Fruit fly (Drosophila melanogaster): ENCODE results near the gene Dhc98D.

Dhc98D gene

dm6 chr3R:28547129-28547753, 60.5 kb downstream of the Dhc98D start (continued):
- TF ChIP-seq CG32264 (GFP tag; optimal IDR thresholded peaks at IDR 0.05) = no peak
- no peak for TF ChIP-seq Mio (GFP tag; optimal IDR thresholded peaks at IDR 0.05)
- no peak for TF ChIP-seq GATAd (GFP tag; optimal IDR thresholded peaks at IDR 0.05)
- TF ChIP-seq OdsH (GFP tag; optimal IDR thresholded peaks at IDR 0.05) = no peak
- TF ChIP-seq rgr (GFP tag; optimal IDR thresholded peaks at IDR 0.05) = peak; percentile 6
- peak in 1 of 2 experiments; percentile 23 for TF ChIP-seq dl (GFP tag; optimal IDR thresholded peaks at IDR 0.05; ENCODE audit: insufficient read depth in 1 of 2, partially characterized antibody in 2 of 2)
- TF ChIP-seq Sp1 (GFP tag; optimal IDR thresholded peaks at IDR 0.05) = peak; percentile 7
- no peak for TF ChIP-seq pan (optimal IDR thresholded peaks at IDR 0.05)
- peak; percentile 1 for TF ChIP-seq HLH106 (tag; optimal IDR thresholded peaks at IDR 0.05)

- TF ChIP-seq dsf (GFP tag; optimal IDR thresholded peaks at IDR 0.05; ENCODE audit: borderline replicate concordance) (no peak), N (GFP tag; optimal IDR thresholded peaks at IDR 0.05) (no peak), h (GFP tag; optimal IDR thresholded peaks at IDR 0.05) (no peak), dmrt93B (GFP tag; optimal IDR thresholded peaks at IDR 0.05) (no peak), Jra (GFP tag; optimal IDR thresholded peaks at IDR 0.05) (no peak)
Observed at dm6 chr3R:28548457-28548856, 61.7 kb downstream of the Dhc98D start.

- TF ChIP-seq HLH106 (tag; optimal IDR thresholded peaks at IDR 0.05) = no peak
- TF ChIP-seq lola (GFP tag; optimal IDR thresholded peaks at IDR 0.05) = no peak
- no peak for TF ChIP-seq br (GFP tag; optimal IDR thresholded peaks at IDR 0.05)
- no peak for TF ChIP-seq Jra (GFP tag; optimal IDR thresholded peaks at IDR 0.05)
- TF ChIP-seq Dfd (GFP tag; optimal IDR thresholded peaks at IDR 0.05) = no peak
- no peak for TF ChIP-seq sv (GFP tag; optimal IDR thresholded peaks at IDR 0.05)
- no peak for TF ChIP-seq Dif (GFP tag; optimal IDR thresholded peaks at IDR 0.05; ENCODE audit: partially characterized antibody)
- TF ChIP-seq dl (GFP tag; optimal IDR thresholded peaks at IDR 0.05; ENCODE audit: insufficient read depth in 1 of 2, partially characterized antibody in 2 of 2) = no peak
- TF ChIP-seq Rel (GFP tag; optimal IDR thresholded peaks at IDR 0.05) = no peak
- no peak for TF ChIP-seq Rel (tag; optimal IDR thresholded peaks at IDR 0.05)
- no peak for TF ChIP-seq pan (optimal IDR thresholded peaks at IDR 0.05)
- no peak for TF ChIP-seq CG9705 (GFP tag; optimal IDR thresholded peaks at IDR 0.05)
Observed at dm6 chr3R:28552249-28552648, 65.5 kb downstream of the Dhc98D start.

- TF ChIP-seq dmrt93B (GFP tag; optimal IDR thresholded peaks at IDR 0.05) (no peak), jim (GFP tag; optimal IDR thresholded peaks at IDR 0.05) (no peak), lola (GFP tag; optimal IDR thresholded peaks at IDR 0.05) (no peak), Jra (GFP tag; optimal IDR thresholded peaks at IDR 0.05) (no peak), Dfd (GFP tag; optimal IDR thresholded peaks at IDR 0.05) (no peak), pan (optimal IDR thresholded peaks at IDR 0.05) (no peak), CG9705 (GFP tag; optimal IDR thresholded peaks at IDR 0.05) (no peak), Myc (optimal IDR thresholded peaks at IDR 0.05) (no peak), ey (GFP tag; optimal IDR thresholded peaks at IDR 0.05) (no peak), sage (GFP tag; optimal IDR thresholded peaks at IDR 0.05) (no peak), CG32264 (GFP tag; optimal IDR thresholded peaks at IDR 0.05) (no peak), psq (GFP tag; optimal IDR thresholded peaks at IDR 0.05) (no peak), Dif (GFP tag; optimal IDR thresholded peaks at IDR 0.05; ENCODE audit: partially characterized antibody) (no peak), foxo (GFP tag; optimal IDR thresholded peaks at IDR 0.05) (no peak), rgr (GFP tag; optimal IDR thresholded peaks at IDR 0.05) (no peak), OdsH (GFP tag; optimal IDR thresholded peaks at IDR 0.05) (no peak), Sp1 (GFP tag; optimal IDR thresholded peaks at IDR 0.05) (no peak), Abd-B (GFP tag; optimal IDR thresholded peaks at IDR 0.05) (no peak), fru (GFP tag; optimal IDR thresholded peaks at IDR 0.05) (no peak)
Observed at dm6 chr3R:28553023-28553422, 66.3 kb downstream of the Dhc98D start.

- no peak for TF ChIP-seq CG32264 (GFP tag; optimal IDR thresholded peaks at IDR 0.05)
- TF ChIP-seq N (GFP tag; optimal IDR thresholded peaks at IDR 0.05) = no peak
- no peak for TF ChIP-seq CG9705 (GFP tag; optimal IDR thresholded peaks at IDR 0.05)
- TF ChIP-seq jim (GFP tag; optimal IDR thresholded peaks at IDR 0.05) = no peak
- no peak for TF ChIP-seq dsf (GFP tag; optimal IDR thresholded peaks at IDR 0.05; ENCODE audit: borderline replicate concordance)
- TF ChIP-seq lola (GFP tag; optimal IDR thresholded peaks at IDR 0.05) = no peak
- no peak for TF ChIP-seq Sp1 (GFP tag; optimal IDR thresholded peaks at IDR 0.05)
- TF ChIP-seq fru (GFP tag; optimal IDR thresholded peaks at IDR 0.05) = no peak
- no peak for TF ChIP-seq dmrt93B (GFP tag; optimal IDR thresholded peaks at IDR 0.05)
- no peak for TF ChIP-seq GATAd (GFP tag; optimal IDR thresholded peaks at IDR 0.05)
- TF ChIP-seq Hr78 (GFP tag; optimal IDR thresholded peaks at IDR 0.05) = no peak
- TF ChIP-seq br (GFP tag; optimal IDR thresholded peaks at IDR 0.05) = no peak
- TF ChIP-seq usp (GFP tag; optimal IDR thresholded peaks at IDR 0.05) = no peak
- TF ChIP-seq Hr83 (GFP tag; optimal IDR thresholded peaks at IDR 0.05; ENCODE audit: poor library complexity, severe bottlenecking) = no peak
- no peak for TF ChIP-seq Dfd (GFP tag; optimal IDR thresholded peaks at IDR 0.05)
- TF ChIP-seq Hnf4 (GFP tag; optimal IDR thresholded peaks at IDR 0.05) = no peak
- no peak for TF ChIP-seq woc (GFP tag; optimal IDR thresholded peaks at IDR 0.05)
Observed at dm6 chr3R:28555324-28555723, 68.6 kb downstream of the Dhc98D start.
